Fruit fly (Drosophila melanogaster): ENCODE measurements around the gene CG10801.

The CG10801 gene

DNA sequence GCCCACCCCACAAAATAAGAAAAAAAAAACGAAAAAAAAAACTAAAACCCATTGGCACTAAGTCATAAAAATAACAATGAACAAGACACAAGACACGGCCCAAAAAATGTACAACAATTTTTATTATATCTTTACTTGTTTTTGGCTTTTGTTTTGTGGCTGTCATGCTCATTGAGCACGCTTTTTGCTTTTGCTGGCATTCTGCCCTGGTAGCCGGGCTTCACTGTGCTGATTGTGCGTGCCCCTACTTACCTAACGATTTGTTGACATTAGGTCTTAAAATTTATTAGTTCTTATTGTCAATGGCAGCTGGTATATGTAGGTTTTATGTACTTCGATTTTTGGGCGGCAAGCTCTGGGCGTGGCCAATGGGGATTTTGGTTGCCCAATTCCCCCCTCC, 1.9 kb upstream of the CG10801 start:
- TF ChIP-seq CG8478 (optimal IDR thresholded peaks at IDR 0.05) = no peak
- no peak for TF ChIP-seq CTCF (optimal IDR thresholded peaks at IDR 0.05)

dm6 chrX:3463944-3464343, 3.6 kb downstream of the CG10801 start, which contains the start of gene CG16781:
TSS of gene CG16781 (minus strand) at chrX:3464044.
- TF ChIP-seq CG8478 (optimal IDR thresholded peaks at IDR 0.05) = no peak
- no peak for TF ChIP-seq CTCF (optimal IDR thresholded peaks at IDR 0.05)

DNA sequence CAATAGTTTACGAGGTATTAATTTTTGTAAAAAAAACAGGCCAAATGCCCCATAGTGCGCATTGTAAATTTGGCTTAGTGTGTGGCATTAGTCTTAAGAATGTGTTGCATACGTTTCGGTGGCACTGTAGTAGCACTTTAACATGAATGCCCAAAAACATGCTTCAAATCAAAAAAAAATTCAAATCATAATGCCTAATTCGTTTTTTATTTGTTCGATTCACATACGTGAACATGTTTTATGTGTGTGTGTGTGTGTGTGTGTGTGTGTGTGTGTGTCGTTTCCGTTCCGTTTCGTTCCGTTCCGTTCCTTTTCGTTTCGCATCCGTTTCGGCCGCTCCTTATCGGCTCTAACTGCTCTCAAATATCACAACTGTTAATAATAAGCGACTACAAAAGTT, 5.2 kb downstream of the CG10801 start:
- peak in 1 of 2 experiments; percentile 17 for TF ChIP-seq CTCF (optimal IDR thresholded peaks at IDR 0.05)
- no peak for TF ChIP-seq CG8478 (optimal IDR thresholded peaks at IDR 0.05)

dm6 chrX:3470467-3471079, 10.2 kb downstream of the CG10801 start:
- no peak for TF ChIP-seq CTCF (optimal IDR thresholded peaks at IDR 0.05)
- no peak for TF ChIP-seq CG8478 (optimal IDR thresholded peaks at IDR 0.05)

- TF ChIP-seq CTCF (optimal IDR thresholded peaks at IDR 0.05) = no peak
- no peak for TF ChIP-seq CG8478 (optimal IDR thresholded peaks at IDR 0.05)
Observed at dm6 chrX:3473636-3474035, 13.2 kb downstream of the CG10801 start.

- TF ChIP-seq CTCF (optimal IDR thresholded peaks at IDR 0.05) (no peak), CG8478 (optimal IDR thresholded peaks at IDR 0.05) (no peak)
Observed at dm6 chrX:3474476-3475439, 14.4 kb downstream of the CG10801 start, which contains the start of gene CG12206. TSS of gene CG12206 (minus strand) at chrX:3474524.

DNA sequence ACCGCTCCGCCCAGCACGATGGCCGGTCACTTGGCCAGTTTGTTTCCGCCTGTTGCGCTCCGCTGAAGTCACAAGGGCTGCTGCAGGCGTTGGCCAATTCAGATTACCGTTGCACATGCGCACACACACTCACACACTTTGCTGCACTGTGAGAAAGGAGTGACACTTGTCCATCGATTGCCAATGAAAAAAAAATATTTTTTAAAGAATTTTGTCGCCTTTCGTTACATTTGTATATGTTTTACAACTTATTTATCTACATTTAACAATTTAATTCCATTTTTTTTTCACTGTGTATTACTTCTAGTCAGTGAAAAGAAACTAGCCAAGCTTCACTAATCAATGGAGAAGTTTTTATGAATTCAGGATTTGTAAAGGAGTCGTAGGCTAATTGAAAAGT, 15.6 kb downstream of the CG10801 start:
- TF ChIP-seq CTCF (optimal IDR thresholded peaks at IDR 0.05) (no peak), CG8478 (optimal IDR thresholded peaks at IDR 0.05) (no peak)

dm6 chrX:3481034-3481433, 20.6 kb downstream of the CG10801 start:
- TF ChIP-seq CG8478 (optimal IDR thresholded peaks at IDR 0.05) (no peak), CTCF (optimal IDR thresholded peaks at IDR 0.05) (peak; percentile 92 to 95)

DNA sequence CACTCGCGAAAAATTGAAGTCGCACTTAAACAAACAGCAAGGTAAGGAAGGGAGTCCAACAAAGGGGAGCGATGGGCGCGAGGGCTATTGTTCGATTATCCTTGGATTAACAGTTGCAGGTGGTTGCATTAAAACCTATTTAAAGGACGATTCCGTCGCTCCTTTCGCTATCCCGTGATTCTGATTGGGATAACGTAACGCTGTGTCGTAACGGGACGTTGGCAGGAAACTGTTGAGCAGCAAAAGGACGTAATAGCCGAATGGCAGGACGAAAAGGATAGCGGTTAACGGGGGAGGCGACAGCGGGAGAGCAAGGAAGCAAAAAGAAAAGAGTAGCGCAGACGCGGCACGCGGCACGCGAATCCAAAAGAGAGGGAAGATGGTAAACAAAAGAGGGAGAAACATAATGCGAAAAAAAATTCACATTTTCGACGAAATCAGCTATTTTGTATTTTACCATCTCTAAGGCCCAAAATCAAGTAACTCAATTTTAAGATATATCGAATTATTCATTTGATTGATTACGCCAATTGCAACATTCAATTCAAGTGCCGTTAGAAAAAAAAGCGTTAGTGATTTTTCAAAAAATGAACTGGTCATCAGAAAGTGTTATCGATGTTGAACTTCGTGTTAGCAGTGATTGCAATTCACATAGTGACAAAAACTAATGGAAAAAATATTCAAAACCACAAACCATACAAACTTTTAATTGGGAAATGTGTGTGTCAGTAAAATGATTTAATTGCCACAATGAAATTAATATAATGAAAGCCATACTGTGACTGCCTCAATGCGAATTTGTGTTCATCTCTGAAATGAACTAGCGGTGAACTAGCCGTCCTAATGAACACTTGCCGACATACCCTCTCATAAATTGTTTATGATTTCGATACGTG, 22.0 kb downstream of the CG10801 start, which contains the start of the genes CG10804 and CG10802:
CG10804 (minus strand) TSS at position 204 of the 896 bp plus-strand sequence.
CG10802 (plus strand) TSS at position 847 of the 896 bp plus-strand sequence.
- no peak for TF ChIP-seq CG8478 (optimal IDR thresholded peaks at IDR 0.05)
- TF ChIP-seq CTCF (optimal IDR thresholded peaks at IDR 0.05) = no peak

dm6 chrX:3485304-3485703, 24.9 kb downstream of the CG10801 start, which contains the start of the genes CG14270 and CG10803:
TSS of gene CG14270 (minus strand) at chrX:3485378.
TSS of gene CG10803 (plus strand) at chrX:3485650.
- TF ChIP-seq CTCF (optimal IDR thresholded peaks at IDR 0.05) = no peak
- no peak for TF ChIP-seq CG8478 (optimal IDR thresholded peaks at IDR 0.05)

dm6 chrX:3485871-3486270, 25.5 kb downstream of the CG10801 start:
- TF ChIP-seq CTCF (optimal IDR thresholded peaks at IDR 0.05) (no peak), CG8478 (optimal IDR thresholded peaks at IDR 0.05) (no peak)

DNA sequence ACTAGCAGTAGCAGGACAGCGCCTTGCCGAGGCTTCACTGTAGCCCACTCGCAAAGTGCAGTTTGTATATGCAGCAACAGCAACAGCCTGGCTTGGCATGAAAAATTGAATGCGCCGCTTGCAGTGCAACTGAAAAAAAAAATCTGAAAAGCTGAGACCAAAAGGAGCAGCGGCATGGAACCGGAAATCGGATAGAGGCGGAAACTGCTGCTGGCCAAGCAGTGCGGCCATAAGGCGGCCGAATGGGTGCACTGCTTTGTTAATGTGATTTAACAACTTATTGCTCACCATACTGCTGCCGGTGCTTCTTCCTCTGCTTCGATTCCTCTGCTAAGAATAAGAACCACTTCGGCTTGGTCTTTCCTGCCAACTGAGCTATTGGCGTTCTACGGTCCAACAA, 43.9 kb downstream of the CG10801 start:
- TF ChIP-seq CG8478 (optimal IDR thresholded peaks at IDR 0.05) = no peak
- TF ChIP-seq CTCF (optimal IDR thresholded peaks at IDR 0.05) = no peak

- TF ChIP-seq CG8478 (optimal IDR thresholded peaks at IDR 0.05) (no peak), CTCF (optimal IDR thresholded peaks at IDR 0.05) (no peak)
Observed at dm6 chrX:3504751-3505150, 44.4 kb downstream of the CG10801 start, which contains the start of gene Gas8. TSS of gene Gas8 (minus strand) at chrX:3504851.
